Worm (Caenorhabditis elegans) whole organism, L1 larva: ENCODE results near the gene F49H12.2.

ENCODE experiments used
- C04F5.9 ChIP-seq: sonication (generic microtip); optimal IDR thresholded peaks from 2 replicates; lab custom pipeline; 2016; ENCODE audit warnings: missing genetic modification characterization, missing compliant biosample characterization
- C34B4.2 ChIP-seq: sonication (generic microtip); optimal IDR thresholded peaks from 2 replicates; lab custom pipeline; 2017; ENCODE audit warnings: mild to moderate bottlenecking, missing genetic modification characterization, missing compliant biosample characterization
- Y116A8C.19 ChIP-seq: sonication (generic microtip); optimal IDR thresholded peaks from 2 replicates; lab custom pipeline; 2016; ENCODE audit warnings: missing compliant biosample characterization, missing genetic modification characterization, borderline replicate concordance
- aly-2 ChIP-seq: fragments of 150-350 bp; optimal IDR thresholded peaks from 2 replicates; lab custom pipeline; 2014; ENCODE audit warnings: missing biosample characterization, missing genetic modification characterization
- blmp-1 ChIP-seq: fragments of 150-350 bp; optimal IDR thresholded peaks from 2 replicates; lab custom pipeline; 2014; ENCODE audit warnings: missing biosample characterization, missing genetic modification characterization
- ceh-63 ChIP-seq: fragments of 200-800 bp; sonication (Bioruptor generic); optimal IDR thresholded peaks from 2 replicates; lab custom pipeline; 2018; ENCODE audit warnings: mild to moderate bottlenecking, missing genetic modification characterization, missing compliant biosample characterization
- ceh-8 ChIP-seq: fragments of 200-800 bp; sonication (Bioruptor generic); optimal IDR thresholded peaks from 2 replicates; lab custom pipeline; 2018; ENCODE audit warnings: mild to moderate bottlenecking, missing genetic modification characterization, moderate library complexity, missing compliant biosample characterization
- ceh-90 ChIP-seq: sonication (generic microtip); optimal IDR thresholded peaks from 2 replicates; lab custom pipeline; 2016; ENCODE audit warnings: missing genetic modification characterization, missing compliant biosample characterization
- dsc-1 ChIP-seq: sonication (generic microtip); optimal IDR thresholded peaks from 2 replicates; lab custom pipeline; 2016; ENCODE audit warnings: mild to moderate bottlenecking, missing genetic modification characterization, missing compliant biosample characterization
- efl-1 ChIP-seq, 4 experiments: fragments of 150-350 bp; optimal IDR thresholded peaks in 3 of 4; peaks in 1 of 4; 1 replicate in 1 of 4; 2 replicates in 3 of 4; lab custom pipeline; 2014; ENCODE audit warnings: missing biosample characterization in 2 of 4, missing genetic modification characterization in 2 of 4, missing genetic modification reagents in 2 of 4
- efl-3 ChIP-seq: fragments of 200-800 bp; sonication (Bioruptor generic); optimal IDR thresholded peaks from 2 replicates; lab custom pipeline; 2018; ENCODE audit warnings: mild to moderate bottlenecking, missing genetic modification characterization, missing compliant biosample characterization
- egl-27 ChIP-seq, 2 experiments: fragments of 150-350 bp in 1 of 2; sonication (generic microtip); optimal IDR thresholded peaks; 3 replicates each; lab custom pipeline; 2017 to 2018; ENCODE audit warnings: missing biosample characterization in 2 of 2, missing genetic modification characterization in 2 of 2, missing genetic modification reagents in 2 of 2
- ets-5 ChIP-seq: fragments of 200-800 bp; sonication (Bioruptor generic); IDR thresholded peaks from 2 replicates; pipeline ENCODE4 v1.3.6; 2022; ENCODE audit warnings: missing genetic modification characterization, missing compliant biosample characterization
- fkh-10 ChIP-seq: sonication (generic microtip); optimal IDR thresholded peaks from 2 replicates; lab custom pipeline; 2017; ENCODE audit warnings: missing biosample characterization, missing genetic modification reagents, missing genetic modification characterization
- fkh-4 ChIP-seq: sonication (generic microtip); optimal IDR thresholded peaks from 2 replicates; lab custom pipeline; 2016; ENCODE audit warnings: missing compliant biosample characterization, missing genetic modification characterization, borderline replicate concordance
- fos-1 ChIP-seq: fragments of 150-350 bp; optimal IDR thresholded peaks from 2 replicates; lab custom pipeline; 2014; ENCODE audit warnings: missing biosample characterization, missing genetic modification characterization
- grh-1 ChIP-seq: fragments of 200-800 bp; sonication (Bioruptor generic); IDR thresholded peaks from 2 replicates; pipeline ENCODE4 v1.3.6; 2022; ENCODE audit warnings: missing genetic modification reagents, missing genetic modification characterization, missing compliant biosample characterization
- hlh-17 ChIP-seq: fragments of 200-800 bp; sonication (Bioruptor generic); optimal IDR thresholded peaks from 2 replicates; lab custom pipeline; 2018; ENCODE audit warnings: missing genetic modification characterization, mild to moderate bottlenecking, missing compliant biosample characterization, moderate library complexity, borderline replicate concordance
- hpl-2 ChIP-seq: fragments of 150-350 bp; optimal IDR thresholded peaks from 2 replicates; lab custom pipeline; 2014; ENCODE audit warnings: missing biosample characterization, missing genetic modification reagents, missing genetic modification characterization
- lin-14 ChIP-seq: fragments of 200-800 bp; sonication (Bioruptor generic); optimal IDR thresholded peaks from 2 replicates; lab custom pipeline; 2018; ENCODE audit warnings: mild to moderate bottlenecking, missing genetic modification characterization, moderate library complexity, missing compliant biosample characterization
- lsy-2 ChIP-seq, 2 experiments: fragments of 150-350 bp; optimal IDR thresholded peaks; 2 replicates each; lab custom pipeline; 2014; ENCODE audit warnings: missing biosample characterization in 2 of 2, missing genetic modification characterization in 2 of 2
- mef-2 ChIP-seq: fragments of 150-350 bp; optimal IDR thresholded peaks from 2 replicates; lab custom pipeline; 2014; ENCODE audit warnings: missing biosample characterization, missing genetic modification characterization
- mep-1 ChIP-seq: fragments of 150-350 bp; optimal IDR thresholded peaks from 2 replicates; lab custom pipeline; 2014; ENCODE audit warnings: missing biosample characterization, missing genetic modification characterization
- nhr-20 ChIP-seq: sonication (generic microtip); optimal IDR thresholded peaks from 2 replicates; lab custom pipeline; 2016; ENCODE audit warnings: mild to moderate bottlenecking, missing genetic modification characterization, missing compliant biosample characterization
- nhr-28 ChIP-seq: fragments of 150-350 bp; optimal IDR thresholded peaks from 2 replicates; lab custom pipeline; 2014; ENCODE audit warnings: missing biosample characterization, missing genetic modification characterization
- nhr-71 ChIP-seq: sonication (generic microtip); optimal IDR thresholded peaks from 2 replicates; lab custom pipeline; 2016; ENCODE audit warnings: mild to moderate bottlenecking, missing genetic modification characterization, moderate library complexity, missing compliant biosample characterization
- nhr-76 ChIP-seq: sonication (generic microtip); optimal IDR thresholded peaks from 2 replicates; lab custom pipeline; 2017; ENCODE audit warnings: missing biosample characterization, missing genetic modification characterization
- nhr-85 ChIP-seq: sonication (generic microtip); peaks from one replicate; lab custom pipeline; 2016; ENCODE audit warnings: missing genetic modification characterization, inconsistent platforms, missing compliant biosample characterization
- pag-3 ChIP-seq: sonication (generic microtip); optimal IDR thresholded peaks from 2 replicates; lab custom pipeline; 2017; ENCODE audit warnings: missing genetic modification characterization, mild to moderate bottlenecking, missing compliant biosample characterization, antibody characterized with exemption, borderline replicate concordance; ENCODE audit not compliant: insufficient read depth
- pax-3 ChIP-seq: fragments of 200-800 bp; sonication (Bioruptor generic); optimal IDR thresholded peaks from 2 replicates; lab custom pipeline; 2018; ENCODE audit warnings: mild to moderate bottlenecking, missing genetic modification characterization, moderate library complexity, missing compliant biosample characterization
- rnt-1 ChIP-seq: sonication (generic microtip); optimal IDR thresholded peaks from 2 replicates; lab custom pipeline; 2016; ENCODE audit warnings: mild to moderate bottlenecking, missing genetic modification characterization, moderate library complexity, missing compliant biosample characterization
- snu-23 ChIP-seq: sonication (generic microtip); optimal IDR thresholded peaks from 2 replicates; lab custom pipeline; 2016; ENCODE audit warnings: missing genetic modification characterization, missing compliant biosample characterization
- sox-4 ChIP-seq: sonication (generic microtip); optimal IDR thresholded peaks from 2 replicates; lab custom pipeline; 2016; ENCODE audit warnings: missing genetic modification characterization, missing compliant biosample characterization
- swsn-7 ChIP-seq: sonication (generic microtip); optimal IDR thresholded peaks from 2 replicates; lab custom pipeline; 2016; ENCODE audit warnings: missing genetic modification characterization, missing compliant biosample characterization
- tbx-2 ChIP-seq: sonication (generic microtip); optimal IDR thresholded peaks from 2 replicates; lab custom pipeline; 2016; ENCODE audit warnings: missing genetic modification characterization, missing compliant biosample characterization
- tlp-1 ChIP-seq: fragments of 150-350 bp; optimal IDR thresholded peaks from 2 replicates; lab custom pipeline; 2014; ENCODE audit warnings: missing biosample characterization, missing genetic modification characterization
- unc-130 ChIP-seq: fragments of 150-350 bp; optimal IDR thresholded peaks from 2 replicates; lab custom pipeline; 2017; ENCODE audit warnings: missing biosample characterization, missing genetic modification characterization, inconsistent platforms
- unc-30 ChIP-seq: sonication (generic microtip); optimal IDR thresholded peaks from 2 replicates; lab custom pipeline; 2017; ENCODE audit warnings: missing biosample characterization, missing genetic modification characterization
- unc-62 ChIP-seq: fragments of 150-350 bp; optimal IDR thresholded peaks from 2 replicates; lab custom pipeline; 2014; ENCODE audit warnings: missing biosample characterization, missing genetic modification reagents, missing genetic modification characterization
- vab-15 ChIP-seq: sonication (generic microtip); optimal IDR thresholded peaks from 2 replicates; lab custom pipeline; 2017; ENCODE audit warnings: missing genotype, mild to moderate bottlenecking, missing genetic modification characterization, missing compliant biosample characterization
- xbp-1 ChIP-seq: sonication (generic microtip); optimal IDR thresholded peaks from 2 replicates; lab custom pipeline; 2016; ENCODE audit warnings: missing genetic modification characterization, missing compliant biosample characterization
- ztf-4 ChIP-seq: fragments of 150-350 bp; optimal IDR thresholded peaks from 2 replicates; lab custom pipeline; 2014; ENCODE audit warnings: missing biosample characterization, missing genetic modification characterization

The F49H12.2 gene

DNA sequence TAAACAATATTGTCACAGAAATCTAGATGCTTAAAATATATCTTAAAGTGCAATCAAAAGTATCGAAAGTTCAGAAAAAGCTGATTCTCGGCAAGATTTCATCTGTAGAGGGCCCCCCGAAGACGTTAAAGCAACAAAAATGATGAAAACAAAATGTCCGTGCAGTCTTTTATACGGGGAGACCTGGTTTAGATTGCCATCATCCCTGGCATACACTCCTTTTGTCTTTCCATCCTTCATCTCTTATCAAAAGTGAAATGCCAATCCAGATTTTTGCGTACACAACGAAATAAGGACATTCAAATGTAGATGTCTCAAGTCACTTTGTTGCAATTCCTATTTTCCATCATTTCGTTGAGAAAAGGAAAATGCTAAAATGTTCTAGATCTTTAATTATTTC is 29.1 kb downstream of the F49H12.2 start:
- TF ChIP-seq aly-2 (tag; lab: Kevin White, UChicago), result no peak
- no peak for TF ChIP-seq nhr-76 (tag; lab: Kevin White, UChicago)
- no peak for TF ChIP-seq mef-2 (tag; lab: Kevin White, UChicago)
- no peak for TF ChIP-seq hlh-17 (GFP tag; lab: Kevin White, UChicago)
- no peak for TF ChIP-seq fos-1 (tag; lab: Kevin White, UChicago)
- TF ChIP-seq unc-30 (tag; lab: Kevin White, UChicago), result no peak
- no peak for TF ChIP-seq ceh-90
- TF ChIP-seq swsn-7 (tag; lab: Kevin White, UChicago), result no peak
- no peak for TF ChIP-seq Y116A8C.19 (tag; lab: Kevin White, UChicago)
- no peak for TF ChIP-seq hpl-2 (GFP tag; lab: Kevin White, UChicago)
- no peak for TF ChIP-seq fkh-10 (GFP tag; lab: Kevin White, UChicago)
- no peak for TF ChIP-seq sox-4 (tag; lab: Kevin White, UChicago)
- no peak for TF ChIP-seq egl-27 (tag; optimal IDR thresholded peaks at IDR 0.05; lab: Kevin White, UChicago)
- TF ChIP-seq unc-130, result no peak
- no peak for TF ChIP-seq snu-23 (GFP tag; lab: Kevin White, UChicago)
- TF ChIP-seq pag-3 (tag; lab: Kevin White, UChicago), result no peak
- no peak for TF ChIP-seq nhr-71 (tag; lab: Kevin White, UChicago)
- TF ChIP-seq mep-1, result no peak
- no peak for TF ChIP-seq vab-15

DNA sequence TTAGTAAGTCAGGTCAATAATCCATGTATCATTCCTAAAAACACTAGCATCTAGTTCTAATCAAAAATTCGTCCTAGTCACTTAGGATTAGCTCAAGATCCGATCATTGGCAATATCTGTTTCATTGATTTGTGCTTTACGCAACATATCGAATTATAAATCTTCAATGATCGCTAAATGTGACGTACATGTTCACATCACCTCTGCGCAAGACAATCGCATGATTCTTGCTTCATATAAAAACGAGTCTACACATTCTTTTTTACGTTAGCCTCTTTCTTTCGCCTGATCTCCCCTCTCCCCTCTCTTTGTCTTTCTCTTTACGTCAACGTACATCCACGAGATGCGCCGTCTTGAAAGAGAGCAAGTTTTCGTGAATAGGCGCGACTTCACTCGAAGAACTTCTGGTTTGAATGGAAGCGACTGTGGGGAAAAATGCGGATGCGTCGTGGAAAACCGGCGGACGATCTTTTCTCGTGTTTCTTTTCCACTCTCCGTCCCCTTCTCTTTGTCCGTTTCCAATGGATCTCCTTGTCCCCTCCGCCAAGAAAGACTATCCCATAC is 31.3 kb downstream of the F49H12.2 start:
- TF ChIP-seq hpl-2 (GFP tag; lab: Kevin White, UChicago) (no peak), lin-14 (peak; percentile 19), fkh-4 (tag; lab: Kevin White, UChicago) (no peak), grh-1 (no peak), xbp-1 (tag; lab: Kevin White, UChicago) (no peak), efl-1 (optimal IDR thresholded peaks at IDR 0.05; lab: Kevin White, UChicago) (no peak), efl-1 (GFP tag; optimal IDR thresholded peaks at IDR 0.05 in 1 of 2; lab: Kevin White, UChicago) (no peak), tlp-1 (no peak), nhr-71 (tag; lab: Kevin White, UChicago) (peak; percentile 9), rnt-1 (no peak), tbx-2 (tag; lab: Kevin White, UChicago) (no peak), efl-3 (no peak), ceh-8 (GFP tag; lab: Kevin White, UChicago) (no peak), nhr-28 (tag; lab: Kevin White, UChicago) (no peak), ceh-63 (GFP tag; lab: Kevin White, UChicago) (no peak), C34B4.2 (tag; lab: Kevin White, UChicago) (no peak), lsy-2 (tag; optimal IDR thresholded peaks at IDR 0.05; lab: Kevin White, UChicago) (no peak), ztf-4 (tag; lab: Kevin White, UChicago) (peak; percentile 10), fos-1 (tag; lab: Kevin White, UChicago) (no peak), pax-3 (tag; lab: Kevin White, UChicago) (no peak), blmp-1 (peak; percentile 83), pag-3 (tag; lab: Kevin White, UChicago) (no peak), hlh-17 (GFP tag; lab: Kevin White, UChicago) (no peak), unc-62 (GFP tag; lab: Kevin White, UChicago) (no peak), nhr-85 (tag; lab: Kevin White, UChicago) (peak; percentile 77), ets-5 (GFP tag; lab: Robert Waterston, UW) (no peak), nhr-20 (tag; lab: Kevin White, UChicago) (peak; percentile 4), C04F5.9 (tag; lab: Kevin White, UChicago) (no peak), ceh-90 (no peak), dsc-1 (tag; lab: Kevin White, UChicago) (no peak)
